Worm (Caenorhabditis elegans) whole organism, L4 larva: ENCODE measurements around the gene K10B2.4.

ENCODE experiments used
- D1046.2 ChIP-seq: fragments of 200-800 bp; sonication (Bioruptor generic); IDR thresholded peaks from 2 replicates; pipeline ENCODE4 v1.3.6; 2022; ENCODE audit warnings: missing genetic modification characterization, missing compliant biosample characterization
- F26F4.8 ChIP-seq: fragments of 200-800 bp; sonication (Bioruptor generic); conservative IDR thresholded peaks from 2 replicates; pipeline ENCODE4 v1.3.6; 2022; ENCODE audit warnings: missing genetic modification characterization, missing compliant biosample characterization
- F37D6.2 ChIP-seq: sonication (generic microtip); optimal IDR thresholded peaks from 2 replicates; lab custom pipeline; 2016; ENCODE audit warnings: mild to moderate bottlenecking, missing genetic modification characterization, missing compliant biosample characterization
- R02D3.7 ChIP-seq: fragments of 150-350 bp; sonication (generic microtip); optimal IDR thresholded peaks from 3 replicates; lab custom pipeline; 2014; ENCODE audit warnings: missing biosample characterization, missing genetic modification characterization
- T20F7.1 ChIP-seq: fragments of 200-800 bp; sonication (Bioruptor generic); optimal IDR thresholded peaks from 2 replicates; lab custom pipeline; 2018; ENCODE audit warnings: mild to moderate bottlenecking, missing genetic modification characterization, missing compliant biosample characterization
- T26A8.4 ChIP-seq: fragments of 200-800 bp; sonication (Bioruptor generic); IDR thresholded peaks from 2 replicates; pipeline ENCODE4 v1.3.6; 2022; ENCODE audit warnings: missing genetic modification characterization, missing compliant biosample characterization
- Y105C5A.15 ChIP-seq: fragments of 200-800 bp; sonication (Bioruptor generic); IDR thresholded peaks from 2 replicates; pipeline ENCODE4 v1.3.6; 2022; ENCODE audit warnings: missing genetic modification characterization, missing compliant biosample characterization
- Y5F2A.4 ChIP-seq: fragments of 200-800 bp; sonication (Bioruptor generic); optimal IDR thresholded peaks from 2 replicates; lab custom pipeline; 2018; ENCODE audit warnings: mild to moderate bottlenecking, missing genetic modification characterization, missing compliant biosample characterization
- Y75B8A.6 ChIP-seq: fragments of 200-800 bp; sonication (Bioruptor generic); IDR thresholded peaks from 2 replicates; pipeline ENCODE4 v1.3.6; 2022; ENCODE audit warnings: missing genetic modification reagents, missing genetic modification characterization, missing compliant biosample characterization
- ZK546.5 ChIP-seq, 2 experiments: sonication (generic microtip); optimal IDR thresholded peaks; 2 replicates each; lab custom pipeline; 2017; ENCODE audit warnings: missing biosample characterization in 2 of 2, missing genetic modification characterization in 2 of 2
- arid-1 ChIP-seq: fragments of 200-800 bp; sonication (Bioruptor generic); conservative IDR thresholded peaks from 2 replicates; pipeline ENCODE4 v1.3.6; 2022; ENCODE audit warnings: missing genetic modification reagents, missing genetic modification characterization, missing compliant biosample characterization
- attf-4 ChIP-seq: sonication (generic microtip); optimal IDR thresholded peaks from 3 replicates; lab custom pipeline; 2017; ENCODE audit warnings: missing biosample characterization, missing genetic modification characterization
- ceh-20 ChIP-seq: fragments of 200-800 bp; sonication (Bioruptor generic); IDR thresholded peaks from 2 replicates; pipeline ENCODE4 v1.3.6; 2022; ENCODE audit warnings: missing genetic modification reagents, missing genetic modification characterization, missing compliant biosample characterization
- ceh-44 ChIP-seq: fragments of 200-800 bp; sonication (Bioruptor generic); IDR thresholded peaks from 2 replicates; pipeline ENCODE4 v1.3.6; 2022; ENCODE audit warnings: missing genetic modification reagents, missing genetic modification characterization, missing compliant biosample characterization
- ceh-82 ChIP-seq: sonication (generic microtip); optimal IDR thresholded peaks from 2 replicates; lab custom pipeline; 2017; ENCODE audit warnings: missing biosample characterization, missing genetic modification characterization
- ces-1 ChIP-seq: fragments of 150-350 bp; sonication (generic microtip); optimal IDR thresholded peaks from 4 replicates; lab custom pipeline; 2014; ENCODE audit warnings: missing biosample characterization, missing genetic modification reagents, missing genetic modification characterization
- ctbp-1 ChIP-seq: fragments of 200-800 bp; sonication (Bioruptor generic); IDR thresholded peaks from 2 replicates; pipeline ENCODE4 v1.3.6; 2022; ENCODE audit warnings: missing genetic modification reagents, missing genetic modification characterization, missing compliant biosample characterization
- daf-12 ChIP-seq: fragments of 150-350 bp; optimal IDR thresholded peaks from 2 replicates; lab custom pipeline; 2014; ENCODE audit warnings: missing biosample characterization, missing genetic modification reagents, missing genetic modification characterization
- dpl-1 ChIP-seq: fragments of 150-350 bp; optimal IDR thresholded peaks from 2 replicates; lab custom pipeline; 2014; ENCODE audit warnings: missing biosample characterization, missing genetic modification reagents, missing genetic modification characterization
- dve-1 ChIP-seq: sonication (generic microtip); optimal IDR thresholded peaks from 2 replicates; lab custom pipeline; 2017; ENCODE audit warnings: antibody characterized with exemption, mild to moderate bottlenecking, missing genetic modification characterization, missing compliant biosample characterization; ENCODE audit not compliant: insufficient read depth
- fos-1 ChIP-seq: fragments of 150-350 bp; optimal IDR thresholded peaks from 2 replicates; lab custom pipeline; 2014; ENCODE audit warnings: missing biosample characterization, missing genetic modification characterization
- hlh-30 ChIP-seq: sonication (generic microtip); optimal IDR thresholded peaks from 2 replicates; lab custom pipeline; 2017; ENCODE audit warnings: antibody characterized with exemption, mild to moderate bottlenecking, missing genetic modification characterization, missing compliant biosample characterization; ENCODE audit not compliant: insufficient read depth
- hmg-1.1 ChIP-seq: fragments of 200-800 bp; sonication (Bioruptor generic); IDR thresholded peaks from 2 replicates; pipeline ENCODE4 v1.3.6; 2022; ENCODE audit warnings: missing genetic modification reagents, missing genetic modification characterization, missing compliant biosample characterization
- lin-13 ChIP-seq: fragments of 150-350 bp; optimal IDR thresholded peaks from 2 replicates; lab custom pipeline; 2014; ENCODE audit warnings: missing biosample characterization, missing genetic modification reagents, missing genetic modification characterization
- lsy-2 ChIP-seq, 2 experiments: fragments of 150-350 bp in 1 of 2; sonication (generic microtip) in 1 of 2; optimal IDR thresholded peaks; 2 replicates each; lab custom pipeline; 2014 to 2017; ENCODE audit warnings: missing biosample characterization in 2 of 2, missing genetic modification characterization in 2 of 2
- madf-9 ChIP-seq: fragments of 200-800 bp; sonication (Bioruptor generic); conservative IDR thresholded peaks from 2 replicates; pipeline ENCODE4 v1.3.6; 2022; ENCODE audit warnings: missing genetic modification reagents, missing genetic modification characterization, missing compliant biosample characterization
- mdl-1 ChIP-seq, 2 experiments: fragments of 150-350 bp in 1 of 2; sonication (generic microtip) in 1 of 2; optimal IDR thresholded peaks; 2 replicates each; lab custom pipeline; 2014 to 2017; ENCODE audit warnings: missing biosample characterization in 2 of 2, missing genetic modification characterization in 2 of 2
- mep-1 ChIP-seq: fragments of 150-350 bp; sonication (generic microtip); optimal IDR thresholded peaks from 3 replicates; lab custom pipeline; 2014; ENCODE audit warnings: missing biosample characterization, missing genetic modification characterization
- mes-2 ChIP-seq: sonication (generic microtip); optimal IDR thresholded peaks from 2 replicates; lab custom pipeline; 2016; ENCODE audit warnings: missing genotype, mild to moderate bottlenecking, missing genetic modification characterization, missing compliant biosample characterization; ENCODE audit not compliant: poor library complexity, severe bottlenecking
- mxl-3 ChIP-seq: fragments of 200-800 bp; sonication (Bioruptor generic); optimal IDR thresholded peaks from 2 replicates; lab custom pipeline; 2018; ENCODE audit warnings: mild to moderate bottlenecking, missing genetic modification characterization, missing compliant biosample characterization
- nhr-10 ChIP-seq: fragments of 150-350 bp; optimal IDR thresholded peaks from 2 replicates; lab custom pipeline; 2014; ENCODE audit warnings: missing biosample characterization, missing genetic modification characterization
- nhr-102 ChIP-seq: sonication (generic microtip); optimal IDR thresholded peaks from 2 replicates; lab custom pipeline; 2016; ENCODE audit warnings: mild to moderate bottlenecking, missing genetic modification characterization, moderate library complexity, missing compliant biosample characterization
- nhr-11 ChIP-seq: fragments of 150-350 bp; optimal IDR thresholded peaks from 2 replicates; lab custom pipeline; 2014; ENCODE audit warnings: missing biosample characterization, missing genetic modification characterization
- nhr-111 ChIP-seq: fragments of 200-800 bp; sonication (Bioruptor generic); optimal IDR thresholded peaks from 2 replicates; lab custom pipeline; 2018; ENCODE audit warnings: mild to moderate bottlenecking, missing genetic modification characterization, missing compliant biosample characterization
- nhr-28 ChIP-seq: fragments of 150-350 bp; optimal IDR thresholded peaks from 2 replicates; lab custom pipeline; 2014; ENCODE audit warnings: missing biosample characterization, missing genetic modification characterization
- nhr-41 ChIP-seq: fragments of 200-800 bp; sonication (Bioruptor generic); IDR thresholded peaks from 2 replicates; pipeline ENCODE4 v1.3.6; 2022; ENCODE audit warnings: missing genetic modification reagents, missing genetic modification characterization, missing compliant biosample characterization
- nhr-76 ChIP-seq: fragments of 150-350 bp; optimal IDR thresholded peaks from 2 replicates; lab custom pipeline; 2014; ENCODE audit warnings: missing biosample characterization, missing genetic modification characterization
- pha-4 ChIP-seq, 2 experiments: fragments of 150-350 bp in 1 of 2; fragments of 200-800 bp in 1 of 2; sonication (Bioruptor generic) in 1 of 2; IDR thresholded peaks in 1 of 2; optimal IDR thresholded peaks in 1 of 2; 2 replicates each; pipeline versions ENCODE4 v1.3.6 to Lab custom; 2014 to 2022; ENCODE audit warnings: missing genetic modification characterization in 2 of 2, missing genetic modification reagents in 2 of 2, missing biosample characterization in 1 of 2, missing compliant biosample characterization in 1 of 2
- php-3 ChIP-seq: fragments of 200-800 bp; sonication (Bioruptor generic); IDR thresholded peaks from 2 replicates; pipeline ENCODE4 v1.3.6; 2022; ENCODE audit warnings: missing genetic modification reagents, missing genetic modification characterization, missing compliant biosample characterization
- pqm-1 ChIP-seq: sonication (generic microtip); optimal IDR thresholded peaks from 2 replicates; lab custom pipeline; 2017; ENCODE audit warnings: missing biosample characterization, missing genetic modification characterization
- rbr-2 ChIP-seq: sonication (generic microtip); optimal IDR thresholded peaks from 2 replicates; lab custom pipeline; 2016; ENCODE audit warnings: missing genotype, missing genetic modification characterization, missing compliant biosample characterization
- set-16 ChIP-seq: fragments of 200-800 bp; sonication (Bioruptor generic); IDR thresholded peaks from 2 replicates; pipeline ENCODE4 v1.3.6; 2022; ENCODE audit warnings: missing genetic modification reagents, missing genetic modification characterization, missing compliant biosample characterization
- skn-1 ChIP-seq: fragments of 150-350 bp; optimal IDR thresholded peaks from 2 replicates; lab custom pipeline; 2014; ENCODE audit warnings: missing biosample characterization, missing genetic modification characterization
- snpc-1.2 ChIP-seq: fragments of 200-800 bp; sonication (Bioruptor generic); IDR thresholded peaks from 2 replicates; pipeline ENCODE4 v1.3.6; 2022; ENCODE audit warnings: missing genetic modification reagents, missing genetic modification characterization, missing compliant biosample characterization
- spr-1 ChIP-seq: sonication (generic microtip); optimal IDR thresholded peaks from 2 replicates; lab custom pipeline; 2016; ENCODE audit warnings: mild to moderate bottlenecking, missing genetic modification characterization, missing compliant biosample characterization
- spr-3 ChIP-seq: fragments of 200-800 bp; sonication (Bioruptor generic); optimal IDR thresholded peaks from 2 replicates; lab custom pipeline; 2018; ENCODE audit warnings: mild to moderate bottlenecking, missing genetic modification characterization, missing compliant biosample characterization
- tag-97 ChIP-seq: fragments of 200-800 bp; sonication (Bioruptor generic); IDR thresholded peaks from 2 replicates; pipeline ENCODE4 v1.3.6; 2022; ENCODE audit warnings: missing genetic modification characterization, missing compliant biosample characterization
- unc-62 ChIP-seq, 3 experiments: fragments of 150-350 bp in 1 of 3; sonication (generic microtip); optimal IDR thresholded peaks in 2 of 3; peaks in 1 of 3; 1 replicate in 1 of 3; 2 replicates in 2 of 3; lab custom pipeline; 2014 to 2017; ENCODE audit warnings: missing biosample characterization in 3 of 3, missing genetic modification characterization in 3 of 3, missing genetic modification reagents in 3 of 3, missing genotype in 1 of 3
- zip-11 ChIP-seq: fragments of 200-800 bp; sonication (Bioruptor generic); IDR thresholded peaks from 2 replicates; pipeline ENCODE4 v1.3.6; 2022; ENCODE audit warnings: missing genetic modification characterization, missing compliant biosample characterization
- ztf-7 ChIP-seq: fragments of 150-350 bp; optimal IDR thresholded peaks from 2 replicates; lab custom pipeline; 2014; ENCODE audit warnings: missing biosample characterization, missing genetic modification characterization

Gene K10B2.4

ce11 chrII:6370110-6370509 lies 9.4 kb upstream of the K10B2.4 start (continued):
- TF ChIP-seq dpl-1 (GFP tag; lab: Kevin White, UChicago): peak; percentile 71
- TF ChIP-seq mep-1 (tag; lab: Kevin White, UChicago): peak; percentile 83
- peak; percentile 73 for TF ChIP-seq rbr-2 (tag; lab: Kevin White, UChicago)
- no peak for TF ChIP-seq php-3
- TF ChIP-seq ceh-20 (GFP tag; lab: Robert Waterston, UW): 0 out of 2 replicates have a peak, but pooled peaks have one; percentile 27
- peak; percentile 69; the same call in 1 of the 2 replicates for TF ChIP-seq ctbp-1 (GFP tag; lab: Robert Waterston, UW)
- peak; percentile 54 for TF ChIP-seq set-16 (GFP tag; lab: Robert Waterston, UW)
- TF ChIP-seq snpc-1.2: peak; percentile 21; the same call in 1 of the 2 replicates
- TF ChIP-seq ces-1 (GFP tag; lab: Kevin White, UChicago): peak; percentile 47
- TF ChIP-seq hlh-30 (tag; lab: Kevin White, UChicago): peak; percentile 98
- no peak for TF ChIP-seq Y5F2A.4 (GFP tag; lab: Kevin White, UChicago)
- TF ChIP-seq fos-1: no peak
- TF ChIP-seq nhr-111: no peak
- peak in 1 of 2 experiments; percentile 56 for TF ChIP-seq unc-62 (GFP tag; optimal IDR thresholded peaks at IDR 0.05 in 1 of 2; lab: Kevin White, UChicago)
- no peak for TF ChIP-seq unc-62 (tag; optimal IDR thresholded peaks at IDR 0.05; lab: Kevin White, UChicago)
- TF ChIP-seq pqm-1 (tag; lab: Kevin White, UChicago): peak; percentile 24
- no peak for TF ChIP-seq F26F4.8 (GFP tag; lab: Robert Waterston, UW)
- TF ChIP-seq attf-4 (tag; lab: Kevin White, UChicago): peak; percentile 31
- TF ChIP-seq madf-9 (GFP tag; lab: Robert Waterston, UW): peak; percentile 39; the same call in 1 of the 2 replicates
- no peak for TF ChIP-seq Y105C5A.15 (GFP tag; lab: Robert Waterston, UW)
- TF ChIP-seq T26A8.4 (GFP tag; lab: Robert Waterston, UW): peak; percentile 80
- peak; percentile 76 for TF ChIP-seq mxl-3
- TF ChIP-seq R02D3.7 (tag; lab: Kevin White, UChicago): no peak
- no peak for TF ChIP-seq nhr-76 (tag; lab: Kevin White, UChicago)
- TF ChIP-seq ceh-82 (tag; lab: Kevin White, UChicago): no peak
- TF ChIP-seq nhr-28: peak; percentile 86
- peak; percentile 26 for TF ChIP-seq F37D6.2 (tag; lab: Kevin White, UChicago)
- 0 out of 2 replicates have a peak, but pooled peaks have one; percentile 38 for TF ChIP-seq D1046.2 (GFP tag; lab: Robert Waterston, UW)
- TF ChIP-seq ztf-7 (tag; lab: Kevin White, UChicago): peak; percentile 36
- peak; percentile 20 for TF ChIP-seq nhr-102 (tag; lab: Kevin White, UChicago)
- peak; percentile 69 for TF ChIP-seq pha-4 (GFP tag; IDR thresholded peaks at IDR 0.05; lab: Robert Waterston, UW)
- TF ChIP-seq pha-4 (tag; optimal IDR thresholded peaks at IDR 0.05; lab: Kevin White, UChicago): no peak
- TF ChIP-seq hmg-1.1: peak; percentile 88
- TF ChIP-seq T20F7.1 (GFP tag; lab: Kevin White, UChicago): peak; percentile 44
- no peak for TF ChIP-seq skn-1 (tag; lab: Kevin White, UChicago)
- peak; percentile 31; the same call in 1 of the 2 replicates for TF ChIP-seq nhr-41 (GFP tag; lab: Robert Waterston, UW)
- no peak for TF ChIP-seq zip-11 (GFP tag; lab: Robert Waterston, UW)
- TF ChIP-seq nhr-11 (tag; lab: Kevin White, UChicago): peak; percentile 78
- peak; percentile 79 for TF ChIP-seq lin-13
- TF ChIP-seq arid-1 (GFP tag; lab: Robert Waterston, UW): peak; percentile 71
- TF ChIP-seq nhr-10 (tag; lab: Kevin White, UChicago): no peak
- TF ChIP-seq ZK546.5 (tag; optimal IDR thresholded peaks at IDR 0.05; lab: Kevin White, UChicago): no peak
- TF ChIP-seq lsy-2 (tag; optimal IDR thresholded peaks at IDR 0.05; lab: Kevin White, UChicago): peak; percentile 69 to 88
- peak; percentile 75 for TF ChIP-seq mes-2 (tag; lab: Kevin White, UChicago)
- peak; percentile 91 for TF ChIP-seq dve-1 (tag; lab: Kevin White, UChicago)
- TF ChIP-seq tag-97: no peak
- TF ChIP-seq spr-1 (tag; lab: Kevin White, UChicago): no peak
- no peak for TF ChIP-seq daf-12 (tag; lab: Kevin White, UChicago)
- TF ChIP-seq spr-3 (GFP tag; lab: Kevin White, UChicago): peak; percentile 24
- peak; percentile 90 to 95 for TF ChIP-seq mdl-1 (tag; optimal IDR thresholded peaks at IDR 0.05; lab: Kevin White, UChicago)
- TF ChIP-seq ceh-44 (GFP tag; lab: Robert Waterston, UW): no peak
- TF ChIP-seq Y75B8A.6 (GFP tag; lab: Robert Waterston, UW): no peak
